Fruit fly (Drosophila melanogaster): ENCODE results near the gene Tdrd3.

Tdrd3 gene

dm6 chr3L:14780187-14780586, 6.4 kb upstream of the Tdrd3 start (continued):
- TF ChIP-seq CG12071 (GFP tag; optimal IDR thresholded peaks at IDR 0.05) (peak; percentile 71), CG31441 (GFP tag; IDR thresholded peaks at IDR 0.05) (no peak), CG17361 (GFP tag; IDR thresholded peaks at IDR 0.05) (no peak), CG33557 (GFP tag; optimal IDR thresholded peaks at IDR 0.05) (peak; percentile 41), CTCF (GFP tag; optimal IDR thresholded peaks at IDR 0.05) (no peak), CkIIα-i1 (GFP tag; IDR thresholded peaks at IDR 0.05) (no peak), da (GFP tag; optimal IDR thresholded peaks at IDR 0.05) (no peak), org-1 (GFP tag; optimal IDR thresholded peaks at IDR 0.05) (peak; percentile 32), CG16813 (GFP tag; IDR thresholded peaks at IDR 0.05; ENCODE audit: partially characterized antibody) (no peak), CG18011 (GFP tag; optimal IDR thresholded peaks at IDR 0.05) (no peak), CG14667 (GFP tag; IDR thresholded peaks at IDR 0.05) (no peak), inv (GFP tag; IDR thresholded peaks at IDR 0.05; ENCODE audit: partially characterized antibody) (no peak), Asciz (GFP tag; optimal IDR thresholded peaks at IDR 0.05) (peak; percentile 29), gt (GFP tag; IDR thresholded peaks at IDR 0.05) (no peak), otp (GFP tag; IDR thresholded peaks at IDR 0.05) (0 out of 3 replicates have a peak, but pooled peaks have one; percentile 12), CG8924 (tag; optimal IDR thresholded peaks at IDR 0.05) (peak; percentile 4), Stat92E (GFP tag; optimal IDR thresholded peaks at IDR 0.05) (no peak), Mrtf (GFP tag; IDR thresholded peaks at IDR 0.05) (no peak), CrebB (tag; optimal IDR thresholded peaks at IDR 0.05) (peak; percentile 70), CG8089 (GFP tag; optimal IDR thresholded peaks at IDR 0.05) (no peak), Fer3 (tag; optimal IDR thresholded peaks at IDR 0.05) (no peak), eyg (GFP tag; optimal IDR thresholded peaks at IDR 0.05) (no peak), CG16779 (GFP tag; IDR thresholded peaks at IDR 0.05) (no peak), CG18764 (GFP tag; optimal IDR thresholded peaks at IDR 0.05) (no peak), CG2678 (tag; optimal IDR thresholded peaks at IDR 0.05) (peak; percentile 51), CG10147 (GFP tag; optimal IDR thresholded peaks at IDR 0.05) (no peak), CG6254 (GFP tag; optimal IDR thresholded peaks at IDR 0.05) (peak; percentile 51), CG12155 (GFP tag; optimal IDR thresholded peaks at IDR 0.05) (no peak), row (GFP tag; IDR thresholded peaks at IDR 0.05) (no peak), CG6689 (GFP tag; IDR thresholded peaks at IDR 0.05) (no peak), Dad (GFP tag; optimal IDR thresholded peaks at IDR 0.05) (no peak), wek (GFP tag; optimal IDR thresholded peaks at IDR 0.05) (peak; percentile 69), tna (GFP tag; IDR thresholded peaks at IDR 0.05; ENCODE audit: partially characterized antibody) (no peak), abd-A (tag; optimal IDR thresholded peaks at IDR 0.05) (no peak), Ets65A (GFP tag) (no peak), fu2 (GFP tag; optimal IDR thresholded peaks at IDR 0.05) (no peak), esg (GFP tag; conservative IDR thresholded peaks at IDR 0.05) (no peak), Sox102F (GFP tag; optimal IDR thresholded peaks at IDR 0.05) (peak; percentile 34), chif (GFP tag; optimal IDR thresholded peaks at IDR 0.05) (no peak), CG34422 (GFP tag; IDR thresholded peaks at IDR 0.05) (no peak), YL-1 (GFP tag; optimal IDR thresholded peaks at IDR 0.05) (peak; percentile 1), Rx (GFP tag; IDR thresholded peaks at IDR 0.05) (no peak), bab2 (GFP tag; optimal IDR thresholded peaks at IDR 0.05) (peak; percentile 31), tio (GFP tag; optimal IDR thresholded peaks at IDR 0.05) (no peak), D19B (GFP tag; optimal IDR thresholded peaks at IDR 0.05) (no peak), trh (GFP tag; optimal IDR thresholded peaks at IDR 0.05) (no peak), usp (GFP tag; optimal IDR thresholded peaks at IDR 0.05) (no peak), CG10431 (GFP tag; optimal IDR thresholded peaks at IDR 0.05) (peak; percentile 47), Fer1 (GFP tag; optimal IDR thresholded peaks at IDR 0.05) (peak; percentile 55), CG11085 (GFP tag; IDR thresholded peaks at IDR 0.05) (no peak), Lim3 (GFP tag; IDR thresholded peaks at IDR 0.05) (no peak), ash1 (GFP tag; optimal IDR thresholded peaks at IDR 0.05) (no peak), Lhr (GFP tag; optimal IDR thresholded peaks at IDR 0.05) (peak; percentile 31)
